Worm (Caenorhabditis elegans) whole organism, mixed stage, embryonic: ENCODE measurements around the gene str-124.

ENCODE experiments used
- M03D4.4 ChIP-seq: sonication (generic microtip); optimal IDR thresholded peaks from 2 replicates; lab custom pipeline; 2017; ENCODE audit warnings: mild to moderate bottlenecking, missing genetic modification characterization, missing compliant biosample characterization
- bed-3 ChIP-seq: fragments of 200-800 bp; sonication (Bioruptor generic); optimal IDR thresholded peaks from 3 replicates; lab custom pipeline; 2018; ENCODE audit warnings: mild to moderate bottlenecking, missing genetic modification characterization, moderate library complexity, missing compliant biosample characterization
- blmp-1 ChIP-seq: fragments of 150-350 bp; optimal IDR thresholded peaks from 2 replicates; lab custom pipeline; 2014; ENCODE audit warnings: missing biosample characterization, missing genetic modification characterization
- ceh-39 ChIP-seq: fragments of 150-350 bp; optimal IDR thresholded peaks from 2 replicates; lab custom pipeline; 2014; ENCODE audit warnings: missing biosample characterization, missing genetic modification characterization
- ceh-43 ChIP-seq: fragments of 200-800 bp; sonication (Bioruptor generic); optimal IDR thresholded peaks from 2 replicates; lab custom pipeline; 2018; ENCODE audit warnings: mild to moderate bottlenecking, missing genetic modification characterization, moderate library complexity, missing compliant biosample characterization
- ces-1 ChIP-seq: fragments of 150-350 bp; optimal IDR thresholded peaks from 2 replicates; lab custom pipeline; 2014; ENCODE audit warnings: missing biosample characterization, missing genetic modification reagents, missing genetic modification characterization
- cnd-1 ChIP-seq: fragments of 200-800 bp; sonication (Bioruptor generic); optimal IDR thresholded peaks from 2 replicates; lab custom pipeline; 2018; ENCODE audit warnings: mild to moderate bottlenecking, missing genetic modification characterization, missing compliant biosample characterization
- drap-1 ChIP-seq: fragments of 200-800 bp; sonication (Bioruptor generic); optimal IDR thresholded peaks from 3 replicates; lab custom pipeline; 2018; ENCODE audit warnings: mild to moderate bottlenecking, missing genetic modification characterization, missing compliant biosample characterization
- elt-1 ChIP-seq: sonication (generic microtip); optimal IDR thresholded peaks from 2 replicates; lab custom pipeline; 2017; ENCODE audit warnings: missing genetic modification characterization, mild to moderate bottlenecking, missing compliant biosample characterization, antibody characterized with exemption, moderate library complexity, borderline replicate concordance; ENCODE audit not compliant: insufficient read depth
- flh-1 ChIP-seq: fragments of 200-800 bp; sonication (Bioruptor generic); optimal IDR thresholded peaks from 2 replicates; lab custom pipeline; 2018; ENCODE audit warnings: mild to moderate bottlenecking, missing genetic modification characterization, moderate library complexity, missing compliant biosample characterization
- ham-2 ChIP-seq: fragments of 200-800 bp; sonication (Bioruptor generic); optimal IDR thresholded peaks from 2 replicates; lab custom pipeline; 2018; ENCODE audit warnings: mild to moderate bottlenecking, missing genetic modification characterization, missing compliant biosample characterization
- hlh-1 ChIP-seq: fragments of 150-350 bp; optimal IDR thresholded peaks from 2 replicates; lab custom pipeline; 2014; ENCODE audit warnings: missing biosample characterization, missing genetic modification reagents, missing genetic modification characterization
- lin-13 ChIP-seq: fragments of 150-350 bp; optimal IDR thresholded peaks from 2 replicates; lab custom pipeline; 2014; ENCODE audit warnings: missing biosample characterization, missing genetic modification characterization
- lin-32 ChIP-seq: fragments of 200-800 bp; sonication (Bioruptor generic); optimal IDR thresholded peaks from 2 replicates; lab custom pipeline; 2018; ENCODE audit warnings: mild to moderate bottlenecking, missing genetic modification characterization, missing compliant biosample characterization
- lsy-2 ChIP-seq: fragments of 150-350 bp; optimal IDR thresholded peaks from 2 replicates; lab custom pipeline; 2014; ENCODE audit warnings: missing biosample characterization, missing genetic modification characterization
- mep-1 ChIP-seq: fragments of 150-350 bp; optimal IDR thresholded peaks from 2 replicates; lab custom pipeline; 2017; ENCODE audit warnings: missing biosample characterization, missing genetic modification reagents, missing genetic modification characterization, inconsistent platforms
- mls-2 ChIP-seq: sonication (generic microtip); optimal IDR thresholded peaks from 2 replicates; lab custom pipeline; 2016; ENCODE audit warnings: mild to moderate bottlenecking, missing genetic modification characterization, moderate library complexity, missing compliant biosample characterization
- nhr-12 ChIP-seq: fragments of 150-350 bp; optimal IDR thresholded peaks from 2 replicates; lab custom pipeline; 2014; ENCODE audit warnings: missing biosample characterization, missing genetic modification characterization
- nhr-2 ChIP-seq: fragments of 150-350 bp; optimal IDR thresholded peaks from 2 replicates; lab custom pipeline; 2014; ENCODE audit warnings: missing biosample characterization, missing genetic modification characterization
- nhr-237 ChIP-seq: fragments of 150-350 bp; optimal IDR thresholded peaks from 2 replicates; lab custom pipeline; 2014; ENCODE audit warnings: missing biosample characterization, missing genetic modification characterization
- nhr-28 ChIP-seq: fragments of 150-350 bp; optimal IDR thresholded peaks from 2 replicates; lab custom pipeline; 2014; ENCODE audit warnings: missing biosample characterization, missing genetic modification characterization
- nhr-76 ChIP-seq: sonication (generic microtip); optimal IDR thresholded peaks from 2 replicates; lab custom pipeline; 2017; ENCODE audit warnings: missing biosample characterization, missing genetic modification characterization
- pha-4 ChIP-seq: fragments of 150-350 bp; optimal IDR thresholded peaks from 2 replicates; lab custom pipeline; 2018; ENCODE audit warnings: missing biosample characterization, missing genetic modification reagents, missing genetic modification characterization
- sem-2 ChIP-seq: fragments of 200-800 bp; sonication (Bioruptor generic); optimal IDR thresholded peaks from 2 replicates; lab custom pipeline; 2018; ENCODE audit warnings: mild to moderate bottlenecking, missing genetic modification characterization, missing compliant biosample characterization
- snpc-4 ChIP-seq: fragments of 150-350 bp; optimal IDR thresholded peaks from 2 replicates; lab custom pipeline; 2014; ENCODE audit warnings: missing biosample characterization, missing genetic modification characterization
- sptf-1 ChIP-seq: sonication (generic microtip); optimal IDR thresholded peaks from 2 replicates; lab custom pipeline; 2017; ENCODE audit warnings: mild to moderate bottlenecking, missing genetic modification characterization, moderate library complexity, missing compliant biosample characterization
- unc-62 ChIP-seq: fragments of 150-350 bp; optimal IDR thresholded peaks from 2 replicates; lab custom pipeline; 2014; ENCODE audit warnings: missing biosample characterization, missing genetic modification reagents, missing genetic modification characterization
- zip-8 ChIP-seq: fragments of 150-350 bp; optimal IDR thresholded peaks from 2 replicates; lab custom pipeline; 2014; ENCODE audit warnings: missing biosample characterization, missing genetic modification characterization

Gene str-124

ce11 chrX:12806926-12807325 lies 19.2 kb downstream of the str-124 start:
- TF ChIP-seq bed-3 (no peak), lsy-2 (no peak), zip-8 (tag; lab: Kevin White, UChicago) (no peak), hlh-1 (tag; lab: Kevin White, UChicago) (no peak), nhr-28 (tag; lab: Kevin White, UChicago) (no peak), nhr-76 (tag; lab: Kevin White, UChicago) (no peak), ham-2 (GFP tag; lab: Kevin White, UChicago) (no peak), drap-1 (GFP tag; lab: Kevin White, UChicago) (no peak), nhr-237 (no peak), mep-1 (tag; lab: Kevin White, UChicago) (no peak), blmp-1 (tag; lab: Kevin White, UChicago) (no peak), nhr-12 (tag; lab: Kevin White, UChicago) (no peak), ceh-43 (GFP tag; lab: Kevin White, UChicago) (no peak)
- TF ChIP-seq, all 35 proteins: peak for 0

- TF ChIP-seq ces-1 (GFP tag; lab: Kevin White, UChicago) = no peak
- TF ChIP-seq M03D4.4 (tag; lab: Kevin White, UChicago) = no peak
- TF ChIP-seq nhr-237 = no peak
- no peak for TF ChIP-seq nhr-12 (tag; lab: Kevin White, UChicago)
- TF ChIP-seq nhr-28 (tag; lab: Kevin White, UChicago) = no peak
- TF ChIP-seq ceh-39 (tag; lab: Kevin White, UChicago) = no peak
- TF ChIP-seq zip-8 (tag; lab: Kevin White, UChicago) = no peak
- TF ChIP-seq sem-2 = no peak
- TF ChIP-seq sptf-1 (tag; lab: Kevin White, UChicago) = no peak
- no peak for TF ChIP-seq lin-13
- no peak for TF ChIP-seq snpc-4 (tag; lab: Kevin White, UChicago)
- no peak for TF ChIP-seq mep-1 (tag; lab: Kevin White, UChicago)
- TF ChIP-seq lsy-2 = no peak
- TF ChIP-seq hlh-1 (tag; lab: Kevin White, UChicago) = no peak
- TF ChIP-seq drap-1 (GFP tag; lab: Kevin White, UChicago) = no peak
- TF ChIP-seq flh-1 (GFP tag; lab: Kevin White, UChicago) = no peak
- no peak for TF ChIP-seq elt-1 (tag; lab: Kevin White, UChicago)
- no peak for TF ChIP-seq ham-2 (GFP tag; lab: Kevin White, UChicago)
These were observed 20.6 kb downstream of the str-124 start, which contains the start of gene nhr-27 for ce11 chrX:12808085-12808922. Gene nhr-27, minus strand, starts transcription at chrX:12808318.

ce11 chrX:12813539-12813938 lies 25.8 kb downstream of the str-124 start, which contains the start of gene gei-3:
Gene gei-3, minus strand, starts transcription at chrX:12813639.
- no peak for TF ChIP-seq ceh-39 (tag; lab: Kevin White, UChicago)
- no peak for TF ChIP-seq ceh-43 (GFP tag; lab: Kevin White, UChicago)
- no peak for TF ChIP-seq nhr-237

- TF ChIP-seq cnd-1 (tag; lab: Kevin White, UChicago) = no peak
- no peak for TF ChIP-seq nhr-28 (tag; lab: Kevin White, UChicago)
- no peak for TF ChIP-seq nhr-2
- TF ChIP-seq snpc-4 (tag; lab: Kevin White, UChicago) = no peak
- TF ChIP-seq mls-2 = no peak
- TF ChIP-seq ceh-43 (GFP tag; lab: Kevin White, UChicago) = no peak
- no peak for TF ChIP-seq hlh-1 (tag; lab: Kevin White, UChicago)
- TF ChIP-seq, all 35 proteins: peak for 0
These were observed 27.6 kb downstream of the str-124 start for ce11 chrX:12815367-12815766.

ce11 chrX:12818768-12819167 lies 31.0 kb downstream of the str-124 start:
- TF ChIP-seq lin-32 (no peak), M03D4.4 (tag; lab: Kevin White, UChicago) (no peak), sem-2 (no peak), flh-1 (GFP tag; lab: Kevin White, UChicago) (no peak), ham-2 (GFP tag; lab: Kevin White, UChicago) (no peak), bed-3 (no peak), mls-2 (no peak), pha-4 (tag; lab: Kevin White, UChicago) (no peak), nhr-237 (no peak), unc-62 (no peak)
